Fruit fly (Drosophila melanogaster) whole organism, embryonic: Measurements from ENCODE around the gene Mfe2.

Experiments
- Atf3 ChIP-seq: fragments of 200-800 bp; sonication (Bioruptor generic); optimal IDR thresholded peaks from 3 replicates; lab custom pipeline; 2016; ENCODE audit warnings: missing biosample characterization, missing genetic modification characterization
- Atf6 ChIP-seq: fragments of 200-800 bp; sonication (Bioruptor generic); IDR thresholded peaks from 2 replicates; pipeline ENCODE4 v1.3.6; 2022; ENCODE audit warnings: missing biosample characterization, missing genetic modification characterization
- BEAF-32 ChIP-seq: fragments of 200-800 bp; sonication (Bioruptor generic); optimal IDR thresholded peaks from 3 replicates; lab custom pipeline; 2017; ENCODE audit warnings: missing biosample characterization, missing genetic modification characterization, mild to moderate bottlenecking, moderate library complexity, missing genetic modification reagents
- CG10209 ChIP-seq: fragments of 200-800 bp; sonication (Bioruptor generic); optimal IDR thresholded peaks from 3 replicates; lab custom pipeline; 2017; ENCODE audit warnings: missing biosample characterization, mild to moderate bottlenecking, missing genetic modification characterization, missing genetic modification reagents
- CG10959 ChIP-seq: fragments of 200-800 bp; sonication (Bioruptor generic); IDR thresholded peaks from 2 replicates; pipeline ENCODE4 v1.3.6; 2022; ENCODE audit warnings: missing biosample characterization, missing genetic modification characterization
- CG11456 ChIP-seq: fragments of 200-800 bp; sonication (Bioruptor generic); IDR thresholded peaks from 3 replicates; pipeline ENCODE4 v1.3.6; 2022; ENCODE audit warnings: missing biosample characterization, missing genetic modification characterization
- CG11695 ChIP-seq: fragments of 200-800 bp; sonication (Bioruptor generic); IDR thresholded peaks from 3 replicates; pipeline ENCODE4 v1.3.6; 2022; ENCODE audit warnings: missing biosample characterization, missing genetic modification characterization
- CG12219 ChIP-seq: fragments of 200-800 bp; sonication (Bioruptor generic); optimal IDR thresholded peaks from 3 replicates; lab custom pipeline; 2018; ENCODE audit warnings: missing biosample characterization, mild to moderate bottlenecking, missing genetic modification characterization
- CG12942 ChIP-seq: fragments of 200-800 bp; sonication (Bioruptor generic); optimal IDR thresholded peaks from 3 replicates; lab custom pipeline; 2016; ENCODE audit warnings: missing biosample characterization, missing genetic modification characterization
- CG14441 ChIP-seq: fragments of 200-800 bp; sonication (Bioruptor generic); IDR thresholded peaks from 2 replicates; pipeline ENCODE4 v1.3.6; 2022; ENCODE audit warnings: missing biosample characterization, missing genetic modification characterization
- CG16813 ChIP-seq: fragments of 200-800 bp; sonication (Bioruptor generic); IDR thresholded peaks from 3 replicates; pipeline ENCODE4 v1.3.6; 2022; ENCODE audit warnings: missing biosample characterization, missing genetic modification characterization; ENCODE audit not compliant: partially characterized antibody
- CG17359 ChIP-seq: fragments of 200-800 bp; sonication (Bioruptor generic); optimal IDR thresholded peaks from 3 replicates; lab custom pipeline; 2018; ENCODE audit warnings: missing biosample characterization, mild to moderate bottlenecking, missing genetic modification characterization, moderate library complexity
- CG2678 ChIP-seq: fragments of 200-800 bp; sonication (Bioruptor generic); optimal IDR thresholded peaks from 3 replicates; lab custom pipeline; 2019; ENCODE audit warnings: missing biosample characterization, mild to moderate bottlenecking, missing genetic modification characterization, moderate library complexity
- CG2712 ChIP-seq: fragments of 200-800 bp; optimal IDR thresholded peaks from 3 replicates; lab custom pipeline; 2019; ENCODE audit warnings: missing biosample characterization, mild to moderate bottlenecking, missing genetic modification characterization, moderate library complexity
- CG30403 ChIP-seq: fragments of 200-800 bp; sonication (Bioruptor generic); optimal IDR thresholded peaks from 3 replicates; lab custom pipeline; 2016; ENCODE audit warnings: missing biosample characterization, missing genetic modification characterization
- CG31441 ChIP-seq: fragments of 200-800 bp; sonication (Bioruptor generic); IDR thresholded peaks from 2 replicates; pipeline ENCODE4 v1.3.6; 2022; ENCODE audit warnings: missing biosample characterization, missing genetic modification characterization
- CG34376 ChIP-seq: fragments of 200-800 bp; sonication (Bioruptor generic); optimal IDR thresholded peaks from 2 replicates; lab custom pipeline; 2018; ENCODE audit warnings: missing biosample characterization, mild to moderate bottlenecking, missing genetic modification characterization
- CG34422 ChIP-seq: fragments of 200-800 bp; sonication (Bioruptor generic); IDR thresholded peaks from 3 replicates; pipeline ENCODE4 v1.3.6; 2022; ENCODE audit warnings: missing biosample characterization, missing genetic modification characterization
- D19B ChIP-seq: fragments of 200-800 bp; sonication (Bioruptor generic); optimal IDR thresholded peaks from 2 replicates; lab custom pipeline; 2017; ENCODE audit warnings: missing biosample characterization, mild to moderate bottlenecking, missing genetic modification characterization
- Dbx ChIP-seq: fragments of 200-800 bp; sonication (Bioruptor generic); IDR thresholded peaks from 3 replicates; pipeline ENCODE4 v1.3.6; 2022; ENCODE audit warnings: missing biosample characterization, missing genetic modification characterization
- Doc3 ChIP-seq: fragments of 200-800 bp; sonication (Bioruptor generic); IDR thresholded peaks from 3 replicates; pipeline ENCODE4 v1.3.6; 2022; ENCODE audit warnings: missing biosample characterization, missing genetic modification characterization; ENCODE audit not compliant: partially characterized antibody
- Elba2 ChIP-seq: fragments of 200-800 bp; sonication (Bioruptor generic); optimal IDR thresholded peaks from 3 replicates; lab custom pipeline; 2016; ENCODE audit warnings: missing biosample characterization, missing genetic modification characterization
- Fer1 ChIP-seq: fragments of 200-800 bp; sonication (Bioruptor generic); optimal IDR thresholded peaks from 2 replicates; lab custom pipeline; 2017; ENCODE audit warnings: missing biosample characterization, mild to moderate bottlenecking, missing genetic modification characterization
- HLH54F ChIP-seq: fragments of 200-800 bp; sonication (Bioruptor generic); optimal IDR thresholded peaks from 3 replicates; lab custom pipeline; 2016; ENCODE audit warnings: missing biosample characterization, missing genetic modification characterization
- NC2β ChIP-seq: fragments of 200-800 bp; sonication (Bioruptor generic); optimal IDR thresholded peaks from 2 replicates; lab custom pipeline; 2016; ENCODE audit warnings: missing biosample characterization, missing genetic modification characterization
- Nf-YA ChIP-seq: fragments of 200-800 bp; sonication (Bioruptor generic); IDR thresholded peaks from 2 replicates; pipeline ENCODE4 v1.3.6; 2022; ENCODE audit warnings: missing biosample characterization, missing genetic modification characterization
- Sin3A ChIP-seq: fragments of >200 bp; optimal IDR thresholded peaks from 2 replicates; lab custom pipeline; 2018
- Sox102F ChIP-seq: fragments of 200-800 bp; sonication (Bioruptor generic); optimal IDR thresholded peaks from 2 replicates; lab custom pipeline; 2018; ENCODE audit warnings: missing biosample characterization, mild to moderate bottlenecking, missing genetic modification characterization, moderate library complexity
- Tbp ChIP-seq: fragments of >200 bp; optimal IDR thresholded peaks from 2 replicates; lab custom pipeline; 2018; ENCODE audit warnings: missing biosample characterization, missing genetic modification characterization
- bowl ChIP-seq: fragments of 200-800 bp; sonication (Bioruptor generic); IDR thresholded peaks from 2 replicates; pipeline ENCODE4 v1.3.6; 2022; ENCODE audit warnings: missing biosample characterization, missing genetic modification characterization
- chn ChIP-seq: fragments of 200-800 bp; sonication (Bioruptor generic); optimal IDR thresholded peaks from 2 replicates; lab custom pipeline; 2016; ENCODE audit warnings: missing biosample characterization, missing genetic modification characterization
- dmrt11E ChIP-seq: fragments of 200-800 bp; sonication (Bioruptor generic); optimal IDR thresholded peaks from 3 replicates; lab custom pipeline; 2018; ENCODE audit warnings: missing biosample characterization, mild to moderate bottlenecking, missing genetic modification characterization, moderate library complexity
- dmrt99B ChIP-seq: fragments of 200-800 bp; sonication (Bioruptor generic); optimal IDR thresholded peaks from 2 replicates; lab custom pipeline; 2018; ENCODE audit warnings: missing biosample characterization, mild to moderate bottlenecking, missing genetic modification characterization, moderate library complexity
- dysf ChIP-seq: fragments of 200-800 bp; sonication (Bioruptor generic); IDR thresholded peaks from 3 replicates; pipeline ENCODE4 v1.3.6; 2022; ENCODE audit warnings: missing biosample characterization, missing genetic modification characterization
- gcm ChIP-seq: fragments of 200-800 bp; sonication (Bioruptor generic); optimal IDR thresholded peaks from 2 replicates; lab custom pipeline; 2019; ENCODE audit warnings: missing biosample characterization, mild to moderate bottlenecking, missing genetic modification characterization, moderate library complexity
- ham ChIP-seq: fragments of 200-800 bp; sonication (Bioruptor generic); IDR thresholded peaks from 2 replicates; pipeline ENCODE4 v1.3.6; 2022; ENCODE audit warnings: missing biosample characterization, missing genetic modification characterization
- hbn ChIP-seq: fragments of 200-800 bp; sonication (Bioruptor generic); IDR thresholded peaks from 2 replicates; pipeline ENCODE4 v1.3.6; 2022; ENCODE audit warnings: missing biosample characterization, missing genetic modification characterization; ENCODE audit not compliant: partially characterized antibody
- ind ChIP-seq: fragments of 200-800 bp; sonication (Bioruptor generic); optimal IDR thresholded peaks from 3 replicates; lab custom pipeline; 2016; ENCODE audit warnings: missing biosample characterization, missing genetic modification characterization
- inv ChIP-seq: fragments of 200-800 bp; sonication (Bioruptor generic); IDR thresholded peaks from 2 replicates; pipeline ENCODE4 v1.3.6; 2022; ENCODE audit warnings: missing biosample characterization, missing genetic modification characterization; ENCODE audit not compliant: partially characterized antibody
- lola ChIP-seq, 3 experiments: fragments of >200 bp in 2 of 3; fragments of 200-800 bp in 1 of 3; sonication (Bioruptor generic) in 1 of 3; optimal IDR thresholded peaks; 2 replicates each; lab custom pipeline; 2017 to 2019; ENCODE audit warnings: missing biosample characterization in 3 of 3, missing genetic modification characterization in 3 of 3, mild to moderate bottlenecking in 1 of 3, moderate library complexity in 1 of 3
- maf-S ChIP-seq: fragments of 200-800 bp; sonication (Bioruptor generic); optimal IDR thresholded peaks from 2 replicates; lab custom pipeline; 2016; ENCODE audit warnings: missing biosample characterization, missing genetic modification characterization
- nom ChIP-seq: fragments of 200-800 bp; sonication (Bioruptor generic); optimal IDR thresholded peaks from 2 replicates; lab custom pipeline; 2017; ENCODE audit warnings: missing biosample characterization, missing genetic modification characterization, mild to moderate bottlenecking, moderate library complexity, missing genetic modification reagents
- pan ChIP-seq, 4 experiments: fragments of >200 bp in 3 of 4; fragments of 200-800 bp in 1 of 4; sonication (Bioruptor generic) in 1 of 4; optimal IDR thresholded peaks in 3 of 4; IDR thresholded peaks in 1 of 4; 2 replicates each; pipeline versions ENCODE4 v1.3.6 to Lab custom; 2017 to 2022; ENCODE audit warnings: missing biosample characterization in 2 of 4, missing genetic modification characterization in 2 of 4, mixed read lengths in 1 of 4
- scrt ChIP-seq: fragments of 200-800 bp; sonication (Bioruptor generic); optimal IDR thresholded peaks from 2 replicates; lab custom pipeline; 2018; ENCODE audit warnings: missing biosample characterization, mild to moderate bottlenecking, missing genetic modification characterization, moderate library complexity
- shn ChIP-seq: fragments of 200-800 bp; sonication (Bioruptor generic); optimal IDR thresholded peaks from 3 replicates; lab custom pipeline; 2016; ENCODE audit warnings: missing biosample characterization, missing genetic modification characterization
- vnd ChIP-seq: fragments of 200-800 bp; sonication (Bioruptor generic); IDR thresholded peaks from 3 replicates; pipeline ENCODE4 v1.3.6; 2022; ENCODE audit warnings: missing biosample characterization, missing genetic modification characterization; ENCODE audit not compliant: partially characterized antibody
- zen2 ChIP-seq: fragments of 200-800 bp; sonication (Bioruptor generic); IDR thresholded peaks from 3 replicates; pipeline ENCODE4 v1.3.6; 2022; ENCODE audit warnings: missing biosample characterization, missing genetic modification characterization; ENCODE audit not compliant: partially characterized antibody
- zf30C ChIP-seq: fragments of 200-800 bp; sonication (Bioruptor generic); optimal IDR thresholded peaks from 3 replicates; lab custom pipeline; 2018; ENCODE audit warnings: missing biosample characterization, mild to moderate bottlenecking, missing genetic modification characterization

The Mfe2 gene

DNA sequence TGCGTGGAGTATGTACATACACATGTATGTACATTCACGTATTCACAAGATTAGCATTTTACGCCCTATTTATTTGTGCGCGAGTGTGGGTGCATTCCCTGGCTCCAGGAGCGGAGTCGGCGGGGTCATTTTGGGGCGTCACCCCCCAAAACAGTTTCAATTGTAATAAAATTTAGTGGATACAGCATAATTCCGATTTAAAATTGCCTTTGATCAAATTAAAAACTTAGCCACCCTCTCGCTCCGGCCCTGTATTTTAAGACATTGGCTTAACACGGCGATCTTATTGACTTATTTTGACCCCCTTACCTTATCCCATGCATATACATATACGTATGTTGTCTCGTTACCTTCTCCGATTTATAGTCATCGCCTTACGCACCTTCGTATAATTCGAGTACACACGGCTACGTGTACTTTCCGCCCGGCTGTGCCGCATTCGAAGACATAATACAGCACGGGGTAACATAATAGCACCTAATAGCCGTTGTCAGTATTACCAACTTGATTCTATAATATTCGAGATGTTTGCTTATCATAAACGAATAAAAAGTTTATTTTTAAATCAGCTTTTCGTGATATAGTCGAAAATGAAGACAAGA is 8.7 kb downstream of the Mfe2 start (continued):
- 0 out of 2 replicates have a peak, but pooled peaks have one; percentile 51 for TF ChIP-seq bowl (GFP tag; lab: Robert Waterston, UW)
- peak; percentile 95 for TF ChIP-seq CG34422
- TF ChIP-seq scrt = peak; percentile 60
- TF ChIP-seq Tbp (GFP tag; lab: Kevin White, UChicago) = no peak
- TF ChIP-seq CG14441 (GFP tag; lab: Robert Waterston, UW) = peak; percentile 93
- peak; percentile 41 for TF ChIP-seq CG34376
- peak; percentile 75 for TF ChIP-seq CG10209 (GFP tag; lab: Kevin White, UChicago)
- peak; percentile 90 for TF ChIP-seq Dbx (GFP tag; lab: Robert Waterston, UW)
- TF ChIP-seq CG11695 (GFP tag; lab: Robert Waterston, UW) = peak; percentile 79; the same call in 2 of the 3 replicates
- peak; percentile 73 for TF ChIP-seq chn (GFP tag; lab: Kevin White, UChicago)
- TF ChIP-seq inv (GFP tag; lab: Robert Waterston, UW) = 0 out of 2 replicates have a peak, but pooled peaks have one; percentile 36
- no peak for TF ChIP-seq Doc3
- peak; percentile 55 for TF ChIP-seq maf-S (GFP tag; lab: Kevin White, UChicago)
- peak; percentile 67 for TF ChIP-seq Fer1 (GFP tag; lab: Kevin White, UChicago)
- TF ChIP-seq gcm = peak; percentile 42
- peak; percentile 93 for TF ChIP-seq dysf (GFP tag; lab: Robert Waterston, UW)
- TF ChIP-seq Atf3 (GFP tag; lab: Kevin White, UChicago) = peak; percentile 73
- peak in 1 of 3 experiments; percentile 47 for TF ChIP-seq lola (GFP tag; optimal IDR thresholded peaks at IDR 0.05; lab: Kevin White, UChicago)
- peak; percentile 88 for TF ChIP-seq CG2678 (tag; lab: Kevin White, UChicago)
- no peak for TF ChIP-seq hbn
- TF ChIP-seq dmrt99B (tag; lab: Kevin White, UChicago) = peak; percentile 86
- TF ChIP-seq Atf6 (GFP tag; lab: Robert Waterston, UW) = peak; percentile 80
- TF ChIP-seq CG12942 = peak; percentile 65
- TF ChIP-seq CG16813 = peak; percentile 56; the same call in 2 of the 3 replicates
- peak; percentile 76 for TF ChIP-seq CG17359
- TF ChIP-seq shn (GFP tag; lab: Kevin White, UChicago) = peak; percentile 73
- peak; percentile 89 for TF ChIP-seq ind
- peak; percentile 94 for TF ChIP-seq CG11456 (GFP tag; lab: Robert Waterston, UW)
- TF ChIP-seq pan (optimal IDR thresholded peaks at IDR 0.05; lab: Kevin White, UChicago) = no peak
- peak in 1 of 2 experiments; percentile 88 for TF ChIP-seq pan (GFP tag; optimal IDR thresholded peaks at IDR 0.05 in 1 of 2, IDR thresholded peaks at IDR 0.05 in 1 of 2)
- peak; percentile 61 for TF ChIP-seq D19B (GFP tag; lab: Kevin White, UChicago)
- TF ChIP-seq vnd (GFP tag; lab: Robert Waterston, UW) = 0 out of 3 replicates have a peak, but pooled peaks have one; percentile 11
- peak; percentile 75 for TF ChIP-seq CG2712
- peak; percentile 61 for TF ChIP-seq dmrt11E (tag; lab: Kevin White, UChicago)
- TF ChIP-seq CG10959 = peak; percentile 82
- TF ChIP-seq zf30C (GFP tag; lab: Kevin White, UChicago) = no peak
- no peak for TF ChIP-seq Elba2 (GFP tag; lab: Kevin White, UChicago)
- TF ChIP-seq Nf-YA = peak; percentile 79
- peak; percentile 69 for TF ChIP-seq HLH54F
- TF ChIP-seq CG31441 = peak; percentile 49
- TF ChIP-seq zen2 (GFP tag; lab: Robert Waterston, UW) = no peak
- TF ChIP-seq Sox102F (GFP tag; lab: Kevin White, UChicago) = peak; percentile 79
- TF ChIP-seq NC2β (GFP tag; lab: Kevin White, UChicago) = peak; percentile 30
- peak; percentile 50; the same call in 1 of the 2 replicates for TF ChIP-seq ham (GFP tag; lab: Robert Waterston, UW)
- TF ChIP-seq CG12219 (GFP tag; lab: Kevin White, UChicago) = peak; percentile 68
- TF ChIP-seq nom (GFP tag; lab: Kevin White, UChicago) = peak; percentile 75
- TF ChIP-seq CG30403 (GFP tag; lab: Kevin White, UChicago) = peak; percentile 74
- no peak for TF ChIP-seq BEAF-32 (GFP tag; lab: Kevin White, UChicago)
- TF ChIP-seq Sin3A = no peak
